Fruit fly (Drosophila melanogaster) S2 (cell line): ENCODE data around the gene yps.

Experiments used
- CG8478 ChIP-seq: fragments of >200 bp; optimal IDR thresholded peaks from 2 replicates; lab custom pipeline; 2018
- CTCF ChIP-seq, 2 experiments: fragments of >200 bp; optimal IDR thresholded peaks; 2 replicates each; lab custom pipeline; 2018

- TF ChIP-seq CG8478 (no peak), CTCF (optimal IDR thresholded peaks at IDR 0.05; lab: Kevin White, UChicago) (no peak)
Measured at dm6 chr3L:12076312-12076711, 48.6 kb downstream of the yps start.
